Fruit fly (Drosophila melanogaster) whole organism, embryonic: Measurements from ENCODE around the gene mus302.

Experiments used
- B-H2 ChIP-seq: fragments of 200-800 bp; sonication (Bioruptor generic); optimal IDR thresholded peaks from 2 replicates; lab custom pipeline; 2018; ENCODE audit warnings: missing biosample characterization, mild to moderate bottlenecking, missing genetic modification characterization
- CG10462 ChIP-seq: fragments of 200-800 bp; sonication (Bioruptor generic); optimal IDR thresholded peaks from 2 replicates; lab custom pipeline; 2016; ENCODE audit warnings: missing biosample characterization, missing genetic modification characterization
- CG11696 ChIP-seq: fragments of 200-800 bp; sonication (Bioruptor generic); IDR thresholded peaks from 2 replicates; pipeline ENCODE4 v1.3.6; 2022; ENCODE audit warnings: missing biosample characterization, missing genetic modification characterization
- CG14441 ChIP-seq: fragments of 200-800 bp; sonication (Bioruptor generic); IDR thresholded peaks from 2 replicates; pipeline ENCODE4 v1.3.6; 2022; ENCODE audit warnings: missing biosample characterization, missing genetic modification characterization
- CG14667 ChIP-seq: fragments of 200-800 bp; sonication (Bioruptor generic); IDR thresholded peaks from 2 replicates; pipeline ENCODE4 v1.3.6; 2022; ENCODE audit warnings: missing biosample characterization, missing genetic modification characterization
- CG15073 ChIP-seq: fragments of 200-800 bp; sonication (Bioruptor generic); optimal IDR thresholded peaks from 2 replicates; lab custom pipeline; 2016; ENCODE audit warnings: missing biosample characterization, missing genetic modification characterization
- CG17186 ChIP-seq: fragments of 200-800 bp; sonication (Bioruptor generic); optimal IDR thresholded peaks from 3 replicates; lab custom pipeline; 2017; ENCODE audit warnings: missing biosample characterization, missing genetic modification reagents, missing genetic modification characterization
- CG17829 ChIP-seq: fragments of 200-800 bp; optimal IDR thresholded peaks from 2 replicates; lab custom pipeline; 2019; ENCODE audit warnings: missing biosample characterization, mild to moderate bottlenecking, missing genetic modification characterization, moderate library complexity
- CG17912 ChIP-seq: fragments of 200-800 bp; sonication (Bioruptor generic); optimal IDR thresholded peaks from 2 replicates; lab custom pipeline; 2018; ENCODE audit warnings: missing biosample characterization, mild to moderate bottlenecking, missing genetic modification characterization
- CG18764 ChIP-seq: fragments of 200-800 bp; sonication (Bioruptor generic); optimal IDR thresholded peaks from 3 replicates; lab custom pipeline; 2016; ENCODE audit warnings: missing biosample characterization, missing genetic modification characterization
- CG2712 ChIP-seq: fragments of 200-800 bp; optimal IDR thresholded peaks from 3 replicates; lab custom pipeline; 2019; ENCODE audit warnings: missing biosample characterization, mild to moderate bottlenecking, missing genetic modification characterization, moderate library complexity
- CG30431 ChIP-seq: fragments of 200-800 bp; sonication (Bioruptor generic); optimal IDR thresholded peaks from 2 replicates; lab custom pipeline; 2017; ENCODE audit warnings: missing biosample characterization, missing genetic modification characterization
- CG32772 ChIP-seq: fragments of 200-800 bp; sonication (Bioruptor generic); IDR thresholded peaks from 2 replicates; pipeline ENCODE4 v1.3.6; 2022; ENCODE audit warnings: missing biosample characterization, missing genetic modification characterization
- CG3838 ChIP-seq: fragments of 200-800 bp; sonication (Bioruptor generic); optimal IDR thresholded peaks from 3 replicates; lab custom pipeline; 2016; ENCODE audit warnings: missing biosample characterization, missing genetic modification characterization
- CG3847 ChIP-seq: fragments of 200-800 bp; sonication (Bioruptor generic); IDR thresholded peaks from 2 replicates; pipeline ENCODE4 v1.3.6; 2022; ENCODE audit warnings: missing biosample characterization, missing genetic modification characterization
- CG4617 ChIP-seq: fragments of 200-800 bp; sonication (Bioruptor generic); optimal IDR thresholded peaks from 3 replicates; lab custom pipeline; 2016; ENCODE audit warnings: missing biosample characterization, missing genetic modification characterization, borderline replicate concordance
- CG6272 ChIP-seq: fragments of 200-800 bp; sonication (Bioruptor generic); IDR thresholded peaks from 2 replicates; pipeline ENCODE4 v1.3.6; 2022; ENCODE audit warnings: missing biosample characterization, missing genetic modification characterization
- CG6654 ChIP-seq: fragments of 200-800 bp; sonication (Bioruptor generic); optimal IDR thresholded peaks from 2 replicates; lab custom pipeline; 2017; ENCODE audit warnings: missing biosample characterization, mild to moderate bottlenecking, missing genetic modification characterization
- CTCF ChIP-seq: fragments of 200-800 bp; sonication (Bioruptor generic); optimal IDR thresholded peaks from 2 replicates; lab custom pipeline; 2017; ENCODE audit warnings: missing biosample characterization, mild to moderate bottlenecking, missing genetic modification characterization, moderate library complexity
- CoRest ChIP-seq: fragments of 200-800 bp; sonication (Bioruptor generic); optimal IDR thresholded peaks from 3 replicates; lab custom pipeline; 2018; ENCODE audit warnings: missing biosample characterization, mild to moderate bottlenecking, missing genetic modification characterization, moderate library complexity
- Dref ChIP-seq: fragments of 200-800 bp; sonication (Bioruptor generic); IDR thresholded peaks from 2 replicates; pipeline ENCODE4 v1.3.6; 2022; ENCODE audit warnings: missing biosample characterization, missing genetic modification characterization
- E2f2 ChIP-seq: fragments of 200-800 bp; sonication (Bioruptor generic); IDR thresholded peaks from 2 replicates; pipeline ENCODE4 v1.3.6; 2022; ENCODE audit warnings: missing biosample characterization, missing genetic modification characterization
- Fer3 ChIP-seq: fragments of 200-800 bp; sonication (Bioruptor generic); optimal IDR thresholded peaks from 2 replicates; lab custom pipeline; 2018; ENCODE audit warnings: missing biosample characterization, mild to moderate bottlenecking, missing genetic modification characterization, moderate library complexity
- Hey ChIP-seq: fragments of 200-800 bp; sonication (Bioruptor generic); optimal IDR thresholded peaks from 3 replicates; lab custom pipeline; 2018; ENCODE audit warnings: missing biosample characterization, mild to moderate bottlenecking, missing genetic modification characterization
- Hr3 ChIP-seq: fragments of 200-800 bp; sonication (Bioruptor generic); optimal IDR thresholded peaks from 3 replicates; lab custom pipeline; 2016; ENCODE audit warnings: missing biosample characterization, missing genetic modification characterization
- Hr39 ChIP-seq: fragments of >200 bp; optimal IDR thresholded peaks from 2 replicates; lab custom pipeline; 2017
- Mad ChIP-seq: fragments of 200-800 bp; sonication (Bioruptor generic); optimal IDR thresholded peaks from 2 replicates; lab custom pipeline; 2016; ENCODE audit warnings: missing biosample characterization, missing genetic modification characterization
- Rfx ChIP-seq: fragments of 200-800 bp; sonication (Bioruptor generic); IDR thresholded peaks from 2 replicates; pipeline ENCODE4 v1.3.6; 2022; ENCODE audit warnings: missing biosample characterization, missing genetic modification characterization
- Side ChIP-seq: fragments of 200-800 bp; sonication (Bioruptor generic); optimal IDR thresholded peaks from 2 replicates; lab custom pipeline; 2016; ENCODE audit warnings: missing biosample characterization, missing genetic modification characterization
- Six4 ChIP-seq: fragments of 200-800 bp; sonication (Bioruptor generic); optimal IDR thresholded peaks from 2 replicates; lab custom pipeline; 2016; ENCODE audit warnings: missing biosample characterization, missing genetic modification characterization
- Stat92E ChIP-seq, 3 experiments: fragments of >200 bp in 2 of 3; fragments of 200-800 bp in 1 of 3; sonication (Bioruptor generic) in 1 of 3; optimal IDR thresholded peaks; 2 replicates each; lab custom pipeline; 2017 to 2019; ENCODE audit warnings: missing biosample characterization in 3 of 3, missing genetic modification characterization in 3 of 3, mild to moderate bottlenecking in 1 of 3, moderate library complexity in 1 of 3
- Trl ChIP-seq, 3 experiments: fragments of >200 bp in 2 of 3; fragments of 200-800 bp in 1 of 3; sonication (Bioruptor generic) in 1 of 3; optimal IDR thresholded peaks; 2 replicates in 1 of 3; 3 replicates in 2 of 3; lab custom pipeline; 2016 to 2017; ENCODE audit warnings: missing biosample characterization in 1 of 3, missing genetic modification characterization in 1 of 3
- Xbp1 ChIP-seq: fragments of 200-800 bp; sonication (Bioruptor generic); optimal IDR thresholded peaks from 3 replicates; lab custom pipeline; 2016; ENCODE audit warnings: missing biosample characterization, mild to moderate bottlenecking, missing genetic modification characterization
- ap ChIP-seq: fragments of 200-800 bp; sonication (Bioruptor generic); IDR thresholded peaks from 2 replicates; pipeline ENCODE4 v1.3.6; 2022; ENCODE audit warnings: missing biosample characterization, missing genetic modification characterization
- ato ChIP-seq: fragments of 200-800 bp; sonication (Bioruptor generic); IDR thresholded peaks from 2 replicates; pipeline ENCODE4 v1.3.6; 2022; ENCODE audit warnings: missing biosample characterization, missing genetic modification characterization; ENCODE audit not compliant: partially characterized antibody
- bigmax ChIP-seq: fragments of 200-800 bp; sonication (Bioruptor generic); optimal IDR thresholded peaks from 2 replicates; lab custom pipeline; 2018; ENCODE audit warnings: missing biosample characterization, mild to moderate bottlenecking, missing genetic modification characterization
- cad ChIP-seq: fragments of >200 bp; optimal IDR thresholded peaks from 2 replicates; lab custom pipeline; 2017; ENCODE audit warnings: missing biosample characterization, missing genetic modification characterization
- corto ChIP-seq: fragments of 200-800 bp; sonication (Bioruptor generic); optimal IDR thresholded peaks from 2 replicates; lab custom pipeline; 2016; ENCODE audit warnings: missing biosample characterization, mild to moderate bottlenecking, missing genetic modification characterization, moderate library complexity
- dan ChIP-seq: fragments of 200-800 bp; sonication (Bioruptor generic); IDR thresholded peaks from 2 replicates; pipeline ENCODE4 v1.3.6; 2022; ENCODE audit warnings: missing biosample characterization, missing genetic modification characterization
- dm ChIP-seq: fragments of 200-800 bp; sonication (Bioruptor generic); optimal IDR thresholded peaks from 3 replicates; lab custom pipeline; 2016; ENCODE audit warnings: missing biosample characterization, missing genetic modification characterization
- fd102C ChIP-seq: fragments of 200-800 bp; sonication (Bioruptor generic); optimal IDR thresholded peaks from 2 replicates; lab custom pipeline; 2018; ENCODE audit warnings: missing biosample characterization, mild to moderate bottlenecking, missing genetic modification characterization, moderate library complexity
- gro ChIP-seq: fragments of 200-800 bp; sonication (Bioruptor generic); optimal IDR thresholded peaks from 2 replicates; lab custom pipeline; 2016; ENCODE audit warnings: missing biosample characterization, missing genetic modification characterization
- hth ChIP-seq: fragments of >200 bp; optimal IDR thresholded peaks from 2 replicates; lab custom pipeline; 2017; ENCODE audit warnings: inconsistent platforms
- kni ChIP-seq: fragments of 200-800 bp; sonication (Bioruptor generic); optimal IDR thresholded peaks from 3 replicates; lab custom pipeline; 2017; ENCODE audit warnings: mild to moderate bottlenecking, missing biosample characterization, missing genetic modification reagents, missing genetic modification characterization
- ranshi ChIP-seq: fragments of 200-800 bp; sonication (Bioruptor generic); IDR thresholded peaks from 2 replicates; pipeline ENCODE4 v1.3.6; 2022; ENCODE audit warnings: missing biosample characterization, missing genetic modification characterization
- ro ChIP-seq: fragments of 200-800 bp; sonication (Bioruptor generic); IDR thresholded peaks from 2 replicates; pipeline ENCODE4 v1.3.6; 2022; ENCODE audit warnings: missing biosample characterization, missing genetic modification characterization
- sima ChIP-seq: fragments of 200-800 bp; sonication (Bioruptor generic); optimal IDR thresholded peaks from 2 replicates; lab custom pipeline; 2016; ENCODE audit warnings: missing biosample characterization, missing genetic modification characterization
- sna ChIP-seq: fragments of 200-800 bp; sonication (Bioruptor generic); IDR thresholded peaks from 2 replicates; pipeline ENCODE4 v1.3.6; 2022; ENCODE audit warnings: missing biosample characterization, missing genetic modification characterization; ENCODE audit not compliant: partially characterized antibody
- sr ChIP-seq: fragments of 200-800 bp; sonication (Bioruptor generic); IDR thresholded peaks from 3 replicates; pipeline ENCODE4 v1.3.6; 2022; ENCODE audit warnings: missing biosample characterization, missing genetic modification characterization
- tap ChIP-seq: fragments of 200-800 bp; optimal IDR thresholded peaks from 3 replicates; lab custom pipeline; 2019; ENCODE audit warnings: missing biosample characterization, mild to moderate bottlenecking, missing genetic modification characterization, moderate library complexity
- ttk ChIP-seq: fragments of 200-800 bp; sonication (Bioruptor generic); IDR thresholded peaks from 2 replicates; pipeline ENCODE4 v2.1.2; 2022; ENCODE audit warnings: missing biosample characterization, missing genetic modification characterization
- usp ChIP-seq: fragments of >200 bp; optimal IDR thresholded peaks from 2 replicates; lab custom pipeline; 2017; ENCODE audit warnings: missing biosample characterization, missing genetic modification characterization

mus302 gene

DNA sequence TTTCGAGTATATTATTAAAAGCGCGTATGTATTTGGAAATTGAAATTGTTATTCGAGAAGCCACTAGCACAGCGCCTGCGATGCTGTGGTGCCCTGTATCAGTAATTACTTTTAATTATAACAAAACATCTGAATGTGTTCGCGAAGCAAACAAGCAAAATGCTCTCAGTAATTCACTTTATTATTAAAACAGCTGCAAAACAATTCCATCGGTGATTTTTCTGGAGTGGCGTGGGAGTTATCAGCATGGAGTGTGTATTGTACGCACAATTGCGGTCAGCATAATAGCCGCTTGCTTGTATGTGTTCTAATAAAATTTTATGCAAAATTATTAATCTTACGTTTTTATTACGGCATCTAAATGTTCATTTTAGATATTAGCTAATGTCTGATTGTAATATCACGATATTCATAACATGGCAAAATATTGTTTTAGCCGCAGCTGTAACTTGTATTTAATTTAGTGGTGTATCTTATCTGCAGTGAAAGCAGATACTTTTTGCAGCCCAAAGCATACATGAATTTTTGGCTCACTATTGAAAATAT, 2.8 kb upstream of the mus302 start (continued):
- TF ChIP-seq CG14441 (GFP tag; lab: Robert Waterston, UW) (peak; percentile 68), gro (peak; percentile 10), Hr3 (GFP tag; lab: Kevin White, UChicago) (peak; percentile 52), Fer3 (tag; lab: Kevin White, UChicago) (peak; percentile 76), CG4617 (GFP tag; lab: Kevin White, UChicago) (no peak), corto (peak; percentile 34), tap (tag; lab: Kevin White, UChicago) (no peak), dm (no peak), bigmax (no peak), Xbp1 (GFP tag; lab: Kevin White, UChicago) (peak; percentile 74), Dref (GFP tag; lab: Robert Waterston, UW) (no peak), cad (GFP tag; lab: Kevin White, UChicago) (no peak), CG14667 (GFP tag; lab: Robert Waterston, UW) (peak; percentile 58; the same call in 1 of the 2 replicates), ato (no peak), kni (GFP tag; lab: Kevin White, UChicago) (no peak), CG17829 (tag; lab: Kevin White, UChicago) (peak; percentile 66), hth (lab: Kevin White, UChicago) (no peak), E2f2 (no peak), ro (GFP tag; lab: Robert Waterston, UW) (no peak), CG10462 (GFP tag; lab: Kevin White, UChicago) (peak; percentile 35), CTCF (GFP tag; lab: Kevin White, UChicago) (no peak), CG3838 (GFP tag; lab: Kevin White, UChicago) (peak; percentile 18), CG15073 (GFP tag; lab: Kevin White, UChicago) (no peak), CG6272 (GFP tag; lab: Robert Waterston, UW) (peak; percentile 25; the same call in 1 of the 2 replicates), CG17912 (GFP tag; lab: Kevin White, UChicago) (no peak), Trl (optimal IDR thresholded peaks at IDR 0.05; lab: Kevin White, UChicago) (no peak), Trl (GFP tag; optimal IDR thresholded peaks at IDR 0.05; lab: Kevin White, UChicago) (peak; percentile 71), dan (GFP tag; lab: Robert Waterston, UW) (no peak), sima (GFP tag; lab: Kevin White, UChicago) (peak; percentile 0), Stat92E (GFP tag; optimal IDR thresholded peaks at IDR 0.05; lab: Kevin White, UChicago) (no peak), CG6654 (GFP tag; lab: Kevin White, UChicago) (peak; percentile 63), fd102C (GFP tag; lab: Kevin White, UChicago) (no peak), CG18764 (peak; percentile 54), sna (GFP tag; lab: Robert Waterston, UW) (no peak), CoRest (tag; lab: Kevin White, UChicago) (peak; percentile 67), CG30431 (GFP tag; lab: Kevin White, UChicago) (peak; percentile 57), CG17186 (no peak), ap (GFP tag; lab: Robert Waterston, UW) (peak; percentile 65), CG11696 (peak; percentile 95), sr (GFP tag; lab: Robert Waterston, UW) (0 out of 3 replicates have a peak, but pooled peaks have one; percentile 42), CG32772 (GFP tag; lab: Robert Waterston, UW) (peak; percentile 69), Side (peak; percentile 76), ttk (GFP tag; lab: Robert Waterston, UW) (peak; percentile 72), B-H2 (GFP tag; lab: Kevin White, UChicago) (no peak), Rfx (GFP tag; lab: Robert Waterston, UW) (peak; percentile 66), Hey (tag; lab: Kevin White, UChicago) (no peak), ranshi (GFP tag; lab: Robert Waterston, UW) (peak; percentile 77), CG2712 (tag; lab: Kevin White, UChicago) (peak; percentile 83), CG3847 (0 out of 2 replicates have a peak, but pooled peaks have one; percentile 7), Mad (GFP tag; lab: Kevin White, UChicago) (no peak), Hr39 (lab: Kevin White, UChicago) (no peak), usp (GFP tag; lab: Kevin White, UChicago) (no peak), Six4 (GFP tag; lab: Kevin White, UChicago) (peak; percentile 51)
